Fruit fly (Drosophila melanogaster): ENCODE data around the gene CG7582.

CG7582 gene

dm6 chr3R:29701739-29702138 lies 19.7 kb upstream of the CG7582 start:
- TF ChIP-seq fd96Ca (GFP tag; IDR thresholded peaks at IDR 0.05) = no peak
- no peak for TF ChIP-seq CG10348 (GFP tag; IDR thresholded peaks at IDR 0.05)
- no peak for TF ChIP-seq CG17806 (tag; optimal IDR thresholded peaks at IDR 0.05)
- no peak for TF ChIP-seq D1 (tag; optimal IDR thresholded peaks at IDR 0.05)
- no peak for TF ChIP-seq CG4496 (GFP tag; IDR thresholded peaks at IDR 0.05)
- TF ChIP-seq gl (tag; optimal IDR thresholded peaks at IDR 0.05) = no peak
- TF ChIP-seq Ets98B (GFP tag; IDR thresholded peaks at IDR 0.05) = no peak
- TF ChIP-seq CG12605 (GFP tag; IDR thresholded peaks at IDR 0.05) = no peak
- no peak for TF ChIP-seq CG9948 (tag; optimal IDR thresholded peaks at IDR 0.05)
- TF ChIP-seq rn (GFP tag; IDR thresholded peaks at IDR 0.05) = no peak

DNA sequence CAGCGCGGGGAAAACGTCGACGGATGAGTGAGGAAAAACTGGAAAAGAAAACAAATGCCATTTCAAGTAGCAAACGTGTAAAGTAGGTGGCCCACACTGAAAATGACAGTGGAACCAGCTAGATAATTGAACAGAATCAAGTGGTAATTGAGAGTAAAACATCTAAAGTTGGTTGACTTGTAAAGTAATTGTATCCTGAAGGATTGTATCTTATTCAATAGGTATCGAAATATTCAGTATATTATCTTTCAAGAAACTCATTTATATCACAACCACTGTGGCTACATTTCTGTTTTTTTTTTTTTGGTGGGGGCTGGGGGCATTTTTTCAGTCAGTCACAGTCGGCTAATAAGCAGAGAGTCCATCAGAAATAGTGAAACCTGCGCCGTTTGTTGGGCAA lies 17.1 kb upstream of the CG7582 start:
- peak; percentile 39; the same call in 1 of the 3 replicates for TF ChIP-seq CG4496 (GFP tag; IDR thresholded peaks at IDR 0.05)
- TF ChIP-seq CG15710 (tag; optimal IDR thresholded peaks at IDR 0.05) = no peak
- no peak for TF ChIP-seq rn (GFP tag; IDR thresholded peaks at IDR 0.05)
- no peak for TF ChIP-seq gl (tag; optimal IDR thresholded peaks at IDR 0.05)
- no peak for TF ChIP-seq EcR (GFP tag; optimal IDR thresholded peaks at IDR 0.05)
- no peak for TF ChIP-seq Snoo (tag; optimal IDR thresholded peaks at IDR 0.05)
- no peak for TF ChIP-seq CG32121 (GFP tag; IDR thresholded peaks at IDR 0.05)
- no peak for TF ChIP-seq CG34367 (tag; optimal IDR thresholded peaks at IDR 0.05)
- TF ChIP-seq Ets98B (GFP tag; IDR thresholded peaks at IDR 0.05) = peak; percentile 58; the same call in 1 of the 2 replicates
- TF ChIP-seq CG17806 (tag; optimal IDR thresholded peaks at IDR 0.05) = no peak
- no peak for TF ChIP-seq CG10348 (GFP tag; IDR thresholded peaks at IDR 0.05)
- TF ChIP-seq fd96Ca (GFP tag; IDR thresholded peaks at IDR 0.05) = no peak
- no peak for TF ChIP-seq CG8301 (tag; optimal IDR thresholded peaks at IDR 0.05)

DNA sequence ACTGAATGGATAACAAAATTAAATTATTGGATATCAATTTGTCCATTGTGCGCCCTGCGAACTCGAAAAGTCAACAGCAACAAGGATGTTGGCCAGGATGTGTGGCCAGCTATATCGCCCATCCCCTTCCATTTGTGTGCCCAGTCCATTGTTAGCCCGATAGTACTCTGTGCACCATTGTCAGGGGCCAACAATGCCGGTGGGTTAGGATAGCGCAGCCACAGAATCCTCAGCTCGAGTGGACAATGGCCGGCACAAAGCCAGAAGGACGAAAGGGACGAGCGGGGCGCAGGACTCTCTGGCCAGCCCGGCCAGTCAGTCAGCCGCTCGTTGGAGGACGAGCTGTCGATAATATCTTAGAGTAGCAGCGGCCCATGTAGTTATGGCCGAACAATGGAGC lies 15.8 kb upstream of the CG7582 start:
- TF ChIP-seq CG15710 (tag; optimal IDR thresholded peaks at IDR 0.05) (no peak), D1 (tag; optimal IDR thresholded peaks at IDR 0.05) (no peak), CG13204 (GFP tag; optimal IDR thresholded peaks at IDR 0.05) (no peak), CG9948 (tag; optimal IDR thresholded peaks at IDR 0.05) (no peak), CG12605 (GFP tag; IDR thresholded peaks at IDR 0.05) (no peak), Pif1B (GFP tag; optimal IDR thresholded peaks at IDR 0.05) (no peak), CG10348 (GFP tag; IDR thresholded peaks at IDR 0.05) (no peak), Pif1A (GFP tag; optimal IDR thresholded peaks at IDR 0.05) (no peak)

DNA sequence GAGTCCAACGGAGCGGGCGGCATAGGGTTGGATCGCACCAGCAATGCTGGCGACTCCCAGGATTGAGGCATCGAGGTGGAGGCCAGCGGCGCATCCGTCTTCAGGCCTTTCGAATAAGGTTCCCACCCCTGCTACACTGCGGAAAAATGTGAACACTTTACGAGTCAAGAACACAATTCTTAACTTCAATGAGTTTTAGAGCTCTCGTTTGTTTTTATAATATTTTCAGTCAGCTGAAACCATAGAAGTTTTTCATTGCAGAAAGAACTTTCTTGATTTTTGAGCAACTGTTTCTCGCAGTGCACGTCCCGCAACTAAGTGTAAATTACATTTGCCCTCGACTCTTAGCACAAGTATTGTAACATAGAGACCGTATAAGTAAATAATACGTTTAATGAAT lies 14.3 kb upstream of the CG7582 start:
- TF ChIP-seq Pif1B (GFP tag; optimal IDR thresholded peaks at IDR 0.05) (no peak), CG4496 (GFP tag; IDR thresholded peaks at IDR 0.05) (no peak), D1 (tag; optimal IDR thresholded peaks at IDR 0.05) (no peak), CG14655 (GFP tag; optimal IDR thresholded peaks at IDR 0.05) (no peak), Snoo (tag; optimal IDR thresholded peaks at IDR 0.05) (no peak), CG9948 (tag; optimal IDR thresholded peaks at IDR 0.05) (no peak), CG8301 (tag; optimal IDR thresholded peaks at IDR 0.05) (no peak), gl (tag; optimal IDR thresholded peaks at IDR 0.05) (no peak), Pif1A (GFP tag; optimal IDR thresholded peaks at IDR 0.05) (no peak), CG8159 (tag; optimal IDR thresholded peaks at IDR 0.05) (no peak)

DNA sequence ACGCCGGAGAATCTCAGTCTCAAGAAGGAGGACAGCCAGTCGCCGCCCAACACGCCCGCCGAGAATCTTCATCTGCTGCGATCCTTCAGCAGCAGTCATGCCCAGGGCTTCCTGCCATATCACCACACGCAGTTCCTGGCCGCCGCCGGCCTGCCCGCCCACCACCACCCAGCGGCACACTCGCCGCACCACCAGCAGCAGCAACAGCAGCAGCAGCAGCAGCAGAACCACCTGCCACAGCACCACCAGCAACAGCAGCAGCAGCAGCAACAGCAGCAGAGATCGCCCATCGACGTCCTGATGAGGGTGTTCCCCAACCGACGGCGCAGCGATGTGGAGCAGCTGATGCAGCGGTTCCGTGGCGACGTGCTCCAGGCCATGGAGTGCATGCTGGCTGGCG lies 13.7 kb upstream of the CG7582 start:
- TF ChIP-seq CG10348 (GFP tag; IDR thresholded peaks at IDR 0.05) = no peak
- TF ChIP-seq D1 (tag; optimal IDR thresholded peaks at IDR 0.05) = no peak
- no peak for TF ChIP-seq CG13204 (GFP tag; optimal IDR thresholded peaks at IDR 0.05)
- no peak for TF ChIP-seq Pif1A (GFP tag; optimal IDR thresholded peaks at IDR 0.05)
- no peak for TF ChIP-seq gl (tag; optimal IDR thresholded peaks at IDR 0.05)
- no peak for TF ChIP-seq Pif1B (GFP tag; optimal IDR thresholded peaks at IDR 0.05)
- no peak for TF ChIP-seq CG17806 (tag; optimal IDR thresholded peaks at IDR 0.05)
- TF ChIP-seq Snoo (tag; optimal IDR thresholded peaks at IDR 0.05) = no peak
- TF ChIP-seq CG4496 (GFP tag; IDR thresholded peaks at IDR 0.05) = no peak
- TF ChIP-seq Ets98B (GFP tag; IDR thresholded peaks at IDR 0.05) = no peak
- no peak for TF ChIP-seq CG32121 (GFP tag; IDR thresholded peaks at IDR 0.05)
- no peak for TF ChIP-seq CG8159 (tag; optimal IDR thresholded peaks at IDR 0.05)
- TF ChIP-seq CG14655 (GFP tag; optimal IDR thresholded peaks at IDR 0.05) = no peak
- no peak for TF ChIP-seq CG8301 (tag; optimal IDR thresholded peaks at IDR 0.05)
- no peak for TF ChIP-seq CG9948 (tag; optimal IDR thresholded peaks at IDR 0.05)
- no peak for TF ChIP-seq CG12605 (GFP tag; IDR thresholded peaks at IDR 0.05)
- TF ChIP-seq CG34367 (tag; optimal IDR thresholded peaks at IDR 0.05) = no peak
- no peak for TF ChIP-seq rn (GFP tag; IDR thresholded peaks at IDR 0.05)

- no peak for TF ChIP-seq CG4496 (GFP tag; IDR thresholded peaks at IDR 0.05)
- no peak for TF ChIP-seq CG14655 (GFP tag; optimal IDR thresholded peaks at IDR 0.05)
- TF ChIP-seq CG8159 (tag; optimal IDR thresholded peaks at IDR 0.05) = no peak
- no peak for TF ChIP-seq Ets98B (GFP tag; IDR thresholded peaks at IDR 0.05)
- TF ChIP-seq fd96Ca (GFP tag; IDR thresholded peaks at IDR 0.05) = no peak
- no peak for TF ChIP-seq rn (GFP tag; IDR thresholded peaks at IDR 0.05)
- no peak for TF ChIP-seq CG9948 (tag; optimal IDR thresholded peaks at IDR 0.05)
- TF ChIP-seq CG8301 (tag; optimal IDR thresholded peaks at IDR 0.05) = no peak
- no peak for TF ChIP-seq CG17806 (tag; optimal IDR thresholded peaks at IDR 0.05)
- TF ChIP-seq CG34367 (tag; optimal IDR thresholded peaks at IDR 0.05) = no peak
- TF ChIP-seq Snoo (tag; optimal IDR thresholded peaks at IDR 0.05) = no peak
- TF ChIP-seq Pif1B (GFP tag; optimal IDR thresholded peaks at IDR 0.05) = no peak
- no peak for TF ChIP-seq CG15710 (tag; optimal IDR thresholded peaks at IDR 0.05)
- TF ChIP-seq EcR (GFP tag; optimal IDR thresholded peaks at IDR 0.05) = no peak
- no peak for TF ChIP-seq D1 (tag; optimal IDR thresholded peaks at IDR 0.05)
- no peak for TF ChIP-seq gl (tag; optimal IDR thresholded peaks at IDR 0.05)
- TF ChIP-seq Pif1A (GFP tag; optimal IDR thresholded peaks at IDR 0.05) = no peak
Measured at dm6 chr3R:29692009-29692641, 10.0 kb upstream of the CG7582 start, which contains the start of gene dmrt99B. Gene dmrt99B, plus strand, starts transcription at chr3R:29692591.

Measured in whole organism, pupa.